Fruit fly (Drosophila melanogaster): Measurements from ENCODE around the gene CG43638.
A peak's percentile ranks its signal among the peaks of the same experiment; 100 is the strongest.

- TF ChIP-seq sv (GFP tag; optimal IDR thresholded peaks at IDR 0.05), result peak; percentile 56
- no peak for TF ChIP-seq pan (optimal IDR thresholded peaks at IDR 0.05)
- no peak for TF ChIP-seq sage (GFP tag; optimal IDR thresholded peaks at IDR 0.05)
- TF ChIP-seq CG32264 (GFP tag; optimal IDR thresholded peaks at IDR 0.05), result no peak
- no peak for TF ChIP-seq usp (GFP tag; optimal IDR thresholded peaks at IDR 0.05)
- no peak for TF ChIP-seq Vsx2 (GFP tag; optimal IDR thresholded peaks at IDR 0.05; ENCODE audit: partially characterized antibody)
- no peak for TF ChIP-seq fru (GFP tag; optimal IDR thresholded peaks at IDR 0.05)
- no peak for TF ChIP-seq Dfd (GFP tag; optimal IDR thresholded peaks at IDR 0.05)
- TF ChIP-seq brk (GFP tag; optimal IDR thresholded peaks at IDR 0.05), result no peak
- no peak for TF ChIP-seq h (GFP tag; optimal IDR thresholded peaks at IDR 0.05)
These were observed 46.7 kb downstream of the CG43638 start for dm6 chr3L:12090898-12091685.

All from whole organism, wandering third instar larva.